Worm (Caenorhabditis elegans) whole organism, L3 larva: Measurements from ENCODE around the gene mut-14.

ENCODE experiments used
- R02D3.7 ChIP-seq: fragments of 150-350 bp; optimal IDR thresholded peaks from 2 replicates; lab custom pipeline; 2014; ENCODE audit warnings: missing biosample characterization, missing genetic modification characterization
- ZK546.5 ChIP-seq: sonication (generic microtip); optimal IDR thresholded peaks from 2 replicates; lab custom pipeline; 2017; ENCODE audit warnings: missing biosample characterization, missing genetic modification characterization
- aly-2 ChIP-seq: fragments of 150-350 bp; optimal IDR thresholded peaks from 2 replicates; lab custom pipeline; 2014; ENCODE audit warnings: missing biosample characterization, missing genetic modification characterization
- ceh-16 ChIP-seq: sonication (generic microtip); optimal IDR thresholded peaks from 2 replicates; lab custom pipeline; 2017; ENCODE audit warnings: missing biosample characterization, missing genetic modification characterization
- ceh-28 ChIP-seq: fragments of 150-350 bp; optimal IDR thresholded peaks from 2 replicates; lab custom pipeline; 2014; ENCODE audit warnings: missing biosample characterization, missing genetic modification reagents, missing genetic modification characterization
- ceh-82 ChIP-seq: fragments of 150-350 bp; optimal IDR thresholded peaks from 2 replicates; lab custom pipeline; 2014; ENCODE audit warnings: missing biosample characterization, missing genetic modification characterization
- ceh-9 ChIP-seq: sonication (generic microtip); optimal IDR thresholded peaks from 2 replicates; lab custom pipeline; 2018; ENCODE audit warnings: missing biosample characterization, missing genetic modification characterization
- daf-12 ChIP-seq: fragments of 150-350 bp; optimal IDR thresholded peaks from 2 replicates; lab custom pipeline; 2014; ENCODE audit warnings: missing biosample characterization, missing genetic modification reagents, missing genetic modification characterization
- egl-27 ChIP-seq: sonication (generic microtip); optimal IDR thresholded peaks from 4 replicates; lab custom pipeline; 2017; ENCODE audit warnings: missing biosample characterization, missing genetic modification reagents, missing genetic modification characterization
- egl-5 ChIP-seq: fragments of 150-350 bp; optimal IDR thresholded peaks from 2 replicates; lab custom pipeline; 2017; ENCODE audit warnings: missing biosample characterization, missing genetic modification reagents, missing genetic modification characterization, inconsistent platforms
- elt-1 ChIP-seq: fragments of 150-350 bp; optimal IDR thresholded peaks from 2 replicates; lab custom pipeline; 2014; ENCODE audit warnings: missing biosample characterization, missing genetic modification characterization
- elt-2 ChIP-seq: sonication (generic microtip); optimal IDR thresholded peaks from 2 replicates; lab custom pipeline; 2016; ENCODE audit warnings: missing genetic modification reagents, mild to moderate bottlenecking, missing genetic modification characterization, missing compliant biosample characterization
- elt-3 ChIP-seq, 3 experiments: fragments of 150-350 bp in 1 of 3; sonication (generic microtip) in 2 of 3; optimal IDR thresholded peaks; 2 replicates in 2 of 3; 4 replicates in 1 of 3; lab custom pipeline; 2014 to 2017; ENCODE audit warnings: missing biosample characterization in 3 of 3, missing genetic modification characterization in 3 of 3
- fkh-2 ChIP-seq: fragments of 150-350 bp; optimal IDR thresholded peaks from 2 replicates; lab custom pipeline; 2014; ENCODE audit warnings: missing biosample characterization, missing genetic modification reagents, missing genetic modification characterization
- hmg-11 ChIP-seq: sonication (generic microtip); optimal IDR thresholded peaks from 2 replicates; lab custom pipeline; 2016; ENCODE audit warnings: missing genetic modification characterization, missing compliant biosample characterization
- jun-1 ChIP-seq: fragments of 150-350 bp; optimal IDR thresholded peaks from 2 replicates; lab custom pipeline; 2014; ENCODE audit warnings: missing biosample characterization, missing genetic modification reagents, missing genetic modification characterization
- lin-15B ChIP-seq: fragments of 150-350 bp; optimal IDR thresholded peaks from 2 replicates; lab custom pipeline; 2014; ENCODE audit warnings: missing biosample characterization, missing genetic modification characterization
- lin-39 ChIP-seq: fragments of 150-350 bp; optimal IDR thresholded peaks from 2 replicates; lab custom pipeline; 2018; ENCODE audit warnings: missing biosample characterization, missing genetic modification reagents, missing genetic modification characterization
- lsy-12 ChIP-seq: sonication (generic microtip); optimal IDR thresholded peaks from 2 replicates; lab custom pipeline; 2016; ENCODE audit warnings: mild to moderate bottlenecking, missing genetic modification characterization, missing compliant biosample characterization
- mdl-1 ChIP-seq: fragments of 150-350 bp; optimal IDR thresholded peaks from 2 replicates; lab custom pipeline; 2014; ENCODE audit warnings: missing biosample characterization, missing genetic modification characterization
- mml-1 ChIP-seq: fragments of 150-350 bp; sonication (generic microtip); optimal IDR thresholded peaks from 3 replicates; lab custom pipeline; 2014; ENCODE audit warnings: missing biosample characterization, missing genetic modification characterization
- nfya-1 ChIP-seq: sonication (generic microtip); optimal IDR thresholded peaks from 2 replicates; lab custom pipeline; 2017; ENCODE audit warnings: missing genetic modification characterization, mild to moderate bottlenecking, missing compliant biosample characterization, antibody characterized with exemption, moderate library complexity; ENCODE audit not compliant: insufficient read depth
- nhr-11 ChIP-seq: fragments of 150-350 bp; optimal IDR thresholded peaks from 2 replicates; lab custom pipeline; 2014; ENCODE audit warnings: missing biosample characterization, missing genetic modification characterization
- nhr-12 ChIP-seq: fragments of 150-350 bp; optimal IDR thresholded peaks from 2 replicates; lab custom pipeline; 2014; ENCODE audit warnings: missing biosample characterization, missing genetic modification characterization
- nhr-23 ChIP-seq: fragments of 150-350 bp; optimal IDR thresholded peaks from 2 replicates; lab custom pipeline; 2014; ENCODE audit warnings: missing biosample characterization, missing genetic modification reagents, missing genetic modification characterization
- nhr-237 ChIP-seq: fragments of 150-350 bp; optimal IDR thresholded peaks from 2 replicates; lab custom pipeline; 2014; ENCODE audit warnings: missing biosample characterization, missing genetic modification characterization
- nhr-25 ChIP-seq: sonication (generic microtip); optimal IDR thresholded peaks from 2 replicates; lab custom pipeline; 2017; ENCODE audit warnings: missing biosample characterization, missing genetic modification characterization
- nhr-28 ChIP-seq: fragments of 150-350 bp; optimal IDR thresholded peaks from 2 replicates; lab custom pipeline; 2014; ENCODE audit warnings: missing biosample characterization, missing genetic modification characterization
- nhr-67 ChIP-seq: fragments of 150-350 bp; optimal IDR thresholded peaks from 2 replicates; lab custom pipeline; 2014; ENCODE audit warnings: missing biosample characterization, missing genetic modification characterization
- nhr-76 ChIP-seq: fragments of 150-350 bp; sonication (generic microtip); optimal IDR thresholded peaks from 5 replicates; lab custom pipeline; 2014; ENCODE audit warnings: missing biosample characterization, missing genetic modification characterization
- nhr-77 ChIP-seq: fragments of 150-350 bp; optimal IDR thresholded peaks from 2 replicates; lab custom pipeline; 2014; ENCODE audit warnings: missing biosample characterization, missing genetic modification characterization
- pha-4 ChIP-seq: fragments of 150-350 bp; optimal IDR thresholded peaks from 2 replicates; lab custom pipeline; 2014; ENCODE audit warnings: missing biosample characterization, missing genetic modification reagents, missing genetic modification characterization
- pqm-1 ChIP-seq: fragments of 150-350 bp; optimal IDR thresholded peaks from 2 replicates; lab custom pipeline; 2017; ENCODE audit warnings: missing biosample characterization, missing genetic modification characterization, inconsistent platforms
- sea-2 ChIP-seq: fragments of 150-350 bp; sonication (generic microtip); optimal IDR thresholded peaks from 4 replicates; lab custom pipeline; 2014; ENCODE audit warnings: missing biosample characterization, missing genetic modification reagents, missing genetic modification characterization
- tbx-2 ChIP-seq: sonication (generic microtip); optimal IDR thresholded peaks from 2 replicates; lab custom pipeline; 2016; ENCODE audit warnings: mild to moderate bottlenecking, missing genetic modification characterization, missing compliant biosample characterization
- unc-39 ChIP-seq: sonication (generic microtip); optimal IDR thresholded peaks from 4 replicates; lab custom pipeline; 2017; ENCODE audit warnings: missing biosample characterization, missing genetic modification characterization
- unc-62 ChIP-seq: fragments of 150-350 bp; sonication (generic microtip); optimal IDR thresholded peaks from 4 replicates; lab custom pipeline; 2014; ENCODE audit warnings: missing biosample characterization, missing genetic modification reagents, missing genetic modification characterization
- zag-1 ChIP-seq: fragments of 150-350 bp; optimal IDR thresholded peaks from 2 replicates; lab custom pipeline; 2014; ENCODE audit warnings: missing biosample characterization, missing genetic modification characterization
- ztf-11 ChIP-seq: fragments of 150-350 bp; optimal IDR thresholded peaks from 2 replicates; lab custom pipeline; 2014; ENCODE audit warnings: missing biosample characterization, missing genetic modification characterization
- ztf-4 ChIP-seq: fragments of 150-350 bp; optimal IDR thresholded peaks from 2 replicates; lab custom pipeline; 2014; ENCODE audit warnings: missing biosample characterization, missing genetic modification characterization

mut-14 gene

ce11 chrV:5682530-5682929 lies 22.0 kb upstream of the mut-14 start, which contains the start of gene prp-39:
Gene prp-39, minus strand, starts transcription at chrV:5682630.
- TF ChIP-seq lsy-12 (tag; lab: Kevin White, UChicago) (no peak), ceh-82 (tag; lab: Kevin White, UChicago) (no peak), elt-1 (tag; lab: Kevin White, UChicago) (no peak), tbx-2 (tag; lab: Kevin White, UChicago) (no peak), jun-1 (tag; lab: Kevin White, UChicago) (no peak)

- TF ChIP-seq hmg-11 (tag; lab: Kevin White, UChicago), result no peak
- no peak for TF ChIP-seq ztf-4 (tag; lab: Kevin White, UChicago)
- TF ChIP-seq mml-1 (tag; lab: Kevin White, UChicago), result no peak
Measured at ce11 chrV:5677947-5678346, 17.4 kb upstream of the mut-14 start.

- TF ChIP-seq ZK546.5 (tag; lab: Kevin White, UChicago), result no peak
Measured at ce11 chrV:5676011-5676410, 15.5 kb upstream of the mut-14 start, which contains the start of gene pqn-13. Gene pqn-13, minus strand, starts transcription at chrV:5676111.

DNA sequence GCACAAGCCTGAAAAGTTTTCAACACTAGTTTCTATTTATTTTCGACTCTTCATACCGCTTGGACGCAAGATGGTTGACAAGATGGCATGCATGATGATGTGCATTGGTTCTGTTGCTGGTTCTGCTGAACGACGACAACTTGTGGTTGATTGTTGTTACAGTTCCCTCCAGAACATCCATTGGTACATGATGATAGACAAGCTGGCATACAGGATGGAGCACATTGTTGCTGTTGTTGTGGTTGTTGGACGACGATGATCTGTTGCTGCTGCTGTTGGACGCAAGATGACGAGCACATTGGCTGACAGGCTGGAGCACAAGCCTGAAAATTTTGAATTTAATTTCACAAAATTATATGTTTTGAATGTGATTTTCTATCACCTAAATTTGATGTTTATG lies 11.8 kb upstream of the mut-14 start:
- TF ChIP-seq ceh-28 (tag; lab: Kevin White, UChicago) (no peak), R02D3.7 (tag; lab: Kevin White, UChicago) (no peak), elt-3 (tag; optimal IDR thresholded peaks at IDR 0.05; lab: Kevin White, UChicago) (no peak), nhr-23 (tag; lab: Kevin White, UChicago) (no peak), nhr-237 (tag; lab: Kevin White, UChicago) (no peak), nhr-11 (tag; lab: Kevin White, UChicago) (no peak), nhr-28 (tag; lab: Kevin White, UChicago) (no peak), elt-1 (tag; lab: Kevin White, UChicago) (no peak), lin-15B (no peak), mml-1 (tag; lab: Kevin White, UChicago) (no peak), elt-2 (tag; lab: Kevin White, UChicago) (no peak), fkh-2 (tag; lab: Kevin White, UChicago) (no peak), nhr-25 (tag; lab: Kevin White, UChicago) (no peak), hmg-11 (tag; lab: Kevin White, UChicago) (no peak), unc-62 (GFP tag; lab: Kevin White, UChicago) (no peak), nhr-76 (tag; lab: Kevin White, UChicago) (no peak), tbx-2 (tag; lab: Kevin White, UChicago) (no peak), ztf-4 (tag; lab: Kevin White, UChicago) (no peak), ceh-16 (no peak), ztf-11 (tag; lab: Kevin White, UChicago) (no peak)

ce11 chrV:5668968-5669367 lies 8.5 kb upstream of the mut-14 start:
- TF ChIP-seq tbx-2 (tag; lab: Kevin White, UChicago) (no peak), egl-27 (tag; lab: Kevin White, UChicago) (no peak), R02D3.7 (tag; lab: Kevin White, UChicago) (no peak), nfya-1 (no peak), elt-2 (tag; lab: Kevin White, UChicago) (no peak), mdl-1 (no peak), unc-62 (GFP tag; lab: Kevin White, UChicago) (no peak), mml-1 (tag; lab: Kevin White, UChicago) (no peak), lin-39 (tag; lab: Kevin White, UChicago) (no peak), ztf-11 (tag; lab: Kevin White, UChicago) (no peak), ceh-9 (tag; lab: Kevin White, UChicago) (no peak), nhr-67 (tag; lab: Kevin White, UChicago) (no peak), nhr-237 (tag; lab: Kevin White, UChicago) (no peak)

DNA sequence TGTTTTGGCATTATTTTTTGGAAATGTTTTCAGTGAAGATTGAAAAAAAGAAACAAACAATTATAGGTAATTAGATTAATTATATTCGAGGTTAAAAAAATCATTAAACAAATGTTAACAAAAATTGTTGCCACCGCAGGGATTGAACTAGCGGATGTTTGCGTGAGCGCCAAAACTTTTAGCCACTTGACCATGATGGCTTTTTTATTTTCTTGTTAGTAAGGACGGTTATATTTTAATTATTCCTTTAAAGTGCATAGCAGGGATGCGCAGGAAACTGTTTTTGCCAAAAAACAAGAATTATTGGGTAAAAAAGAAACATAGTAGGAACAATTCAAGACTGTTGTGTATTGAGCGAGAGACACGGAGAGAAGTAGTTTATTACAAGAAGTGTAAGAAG lies 6.8 kb upstream of the mut-14 start:
- TF ChIP-seq sea-2 (GFP tag; lab: Kevin White, UChicago), result no peak
- no peak for TF ChIP-seq unc-39
- no peak for TF ChIP-seq zag-1 (tag; lab: Kevin White, UChicago)
- no peak for TF ChIP-seq pqm-1 (tag; lab: Kevin White, UChicago)
- no peak for TF ChIP-seq nhr-12 (tag; lab: Kevin White, UChicago)
- no peak for TF ChIP-seq fkh-2 (tag; lab: Kevin White, UChicago)
- peak; percentile 6 for TF ChIP-seq elt-2 (tag; lab: Kevin White, UChicago)
- TF ChIP-seq R02D3.7 (tag; lab: Kevin White, UChicago), result no peak
- peak; percentile 31 for TF ChIP-seq tbx-2 (tag; lab: Kevin White, UChicago)
- TF ChIP-seq daf-12, result no peak
- no peak for TF ChIP-seq nhr-28 (tag; lab: Kevin White, UChicago)
- no peak for TF ChIP-seq ceh-82 (tag; lab: Kevin White, UChicago)
- no peak for TF ChIP-seq hmg-11 (tag; lab: Kevin White, UChicago)
- no peak for TF ChIP-seq pha-4 (tag; lab: Kevin White, UChicago)
- TF ChIP-seq nhr-67 (tag; lab: Kevin White, UChicago), result no peak
- TF ChIP-seq egl-27 (tag; lab: Kevin White, UChicago), result no peak
- TF ChIP-seq egl-5 (tag; lab: Kevin White, UChicago), result no peak
- TF ChIP-seq nfya-1, result no peak
- no peak for TF ChIP-seq ztf-4 (tag; lab: Kevin White, UChicago)
- TF ChIP-seq ZK546.5 (tag; lab: Kevin White, UChicago), result no peak
- no peak for TF ChIP-seq ztf-11 (tag; lab: Kevin White, UChicago)
- peak; percentile 64 for TF ChIP-seq nhr-77 (tag; lab: Kevin White, UChicago)
- TF ChIP-seq aly-2 (tag; lab: Kevin White, UChicago), result no peak
- TF ChIP-seq ceh-28 (tag; lab: Kevin White, UChicago), result no peak
- peak; percentile 36 for TF ChIP-seq nhr-23 (tag; lab: Kevin White, UChicago)
- no peak for TF ChIP-seq mdl-1
